Worm (Caenorhabditis elegans): Measurements from ENCODE around the gene srw-135.

The srw-135 gene

ce11 chrV:3044837-3045236, 33.5 kb upstream of the srw-135 start, which contains the start of gene F59D6.1:
Gene F59D6.1 (plus strand): TSS chrV:3045137.
- TF ChIP-seq skn-1 (tag; optimal IDR thresholded peaks at IDR 0.05) (no peak), nhr-12 (tag; optimal IDR thresholded peaks at IDR 0.05) (no peak), ztf-4 (tag; optimal IDR thresholded peaks at IDR 0.05) (no peak), ceh-16 (tag; optimal IDR thresholded peaks at IDR 0.05) (no peak), aly-2 (tag; optimal IDR thresholded peaks at IDR 0.05) (no peak), fos-1 (tag; optimal IDR thresholded peaks at IDR 0.05) (no peak), eor-1 (tag; optimal IDR thresholded peaks at IDR 0.05) (no peak), nhr-67 (tag; optimal IDR thresholded peaks at IDR 0.05) (no peak), nhr-28 (tag; optimal IDR thresholded peaks at IDR 0.05) (no peak), ama-1 (optimal IDR thresholded peaks at IDR 0.05) (no peak), pqm-1 (tag; optimal IDR thresholded peaks at IDR 0.05) (no peak)

DNA sequence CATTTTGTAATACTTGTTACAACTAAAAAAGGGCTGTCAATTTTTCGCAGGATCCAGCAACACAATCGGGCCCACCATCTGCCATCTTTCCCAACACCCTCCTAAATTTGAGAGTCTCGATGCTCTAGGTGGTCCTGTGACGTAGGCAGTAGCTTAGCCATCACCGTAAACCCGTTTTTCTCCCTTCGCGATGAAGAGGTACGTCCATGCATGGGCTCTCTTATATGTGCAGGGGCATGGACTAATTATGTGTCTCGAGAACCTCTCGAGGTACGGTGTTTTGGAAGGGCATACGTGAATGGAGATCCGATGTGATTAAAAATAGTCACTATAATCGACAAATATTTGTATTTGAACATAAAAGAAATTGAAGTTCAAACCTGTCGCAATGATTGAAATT, 29.6 kb upstream of the srw-135 start:
- TF ChIP-seq nhr-43 (tag; optimal IDR thresholded peaks at IDR 0.05; ENCODE audit: poor library complexity, severe bottlenecking): no peak
- TF ChIP-seq ceh-9 (tag; optimal IDR thresholded peaks at IDR 0.05): no peak
- TF ChIP-seq sea-2 (GFP tag; optimal IDR thresholded peaks at IDR 0.05): no peak

DNA sequence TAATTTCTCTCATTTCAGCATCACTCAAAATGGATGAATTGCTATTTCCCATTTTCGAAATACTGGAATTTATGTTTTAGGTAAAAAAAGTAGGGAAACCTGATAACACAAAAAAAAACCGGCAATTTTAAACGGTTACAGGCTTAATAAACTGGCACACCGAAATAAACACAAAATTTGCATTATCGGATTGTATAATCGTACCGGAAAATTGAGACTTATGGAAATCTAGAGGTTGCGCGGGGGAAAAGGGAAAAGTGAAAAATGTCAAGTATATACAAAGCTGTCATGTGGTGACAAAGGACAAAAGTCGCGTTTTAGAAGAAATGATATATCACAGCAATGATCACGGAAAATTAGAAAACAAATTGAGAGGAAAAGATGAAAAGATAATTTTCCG, 28.0 kb upstream of the srw-135 start, which contains the start of gene chpf-2:
Gene chpf-2, minus strand, starts transcription at position 101 of the 400 bp plus-strand sequence.
- TF ChIP-seq fkh-10 (GFP tag; optimal IDR thresholded peaks at IDR 0.05) (no peak), ztf-4 (tag; optimal IDR thresholded peaks at IDR 0.05) (no peak), mml-1 (tag; optimal IDR thresholded peaks at IDR 0.05) (no peak), nhr-76 (tag; optimal IDR thresholded peaks at IDR 0.05) (no peak), lsy-12 (tag; optimal IDR thresholded peaks at IDR 0.05) (no peak), unc-62 (GFP tag; optimal IDR thresholded peaks at IDR 0.05) (no peak), nhr-11 (tag; optimal IDR thresholded peaks at IDR 0.05) (no peak), unc-39 (tag; optimal IDR thresholded peaks at IDR 0.05) (no peak), ztf-11 (tag; optimal IDR thresholded peaks at IDR 0.05) (no peak), egl-5 (tag; optimal IDR thresholded peaks at IDR 0.05) (no peak), egl-27 (tag; optimal IDR thresholded peaks at IDR 0.05) (no peak), ZK546.5 (tag; optimal IDR thresholded peaks at IDR 0.05) (no peak), nhr-12 (tag; optimal IDR thresholded peaks at IDR 0.05) (no peak), R02D3.7 (tag; optimal IDR thresholded peaks at IDR 0.05) (no peak), hmg-11 (tag; optimal IDR thresholded peaks at IDR 0.05) (no peak), skn-1 (tag; optimal IDR thresholded peaks at IDR 0.05) (no peak)

DNA sequence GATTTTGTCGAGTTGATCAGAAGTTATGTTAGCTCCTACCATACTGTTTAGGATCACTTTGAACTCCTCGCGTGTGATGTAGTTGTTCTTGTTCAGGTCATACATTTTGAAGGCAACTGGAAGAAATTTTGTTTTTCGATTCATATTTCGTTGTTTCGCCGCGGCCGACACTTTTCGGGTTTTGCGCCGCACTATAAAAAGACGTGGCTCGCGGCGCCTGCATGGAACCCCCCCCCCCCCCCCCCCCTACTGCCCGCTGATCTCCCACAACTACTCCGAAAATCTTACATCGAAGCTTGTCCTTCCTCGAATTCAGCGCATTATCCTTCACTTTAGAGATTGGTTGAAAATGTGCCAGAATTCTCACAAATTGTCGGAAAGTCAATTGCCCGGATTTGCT, 26.8 kb upstream of the srw-135 start:
- no peak for TF ChIP-seq jun-1 (tag; optimal IDR thresholded peaks at IDR 0.05)
- no peak for TF ChIP-seq elt-2 (tag; optimal IDR thresholded peaks at IDR 0.05)
- no peak for TF ChIP-seq nhr-77 (tag; optimal IDR thresholded peaks at IDR 0.05)

ce11 chrV:3034236-3034635, 22.9 kb upstream of the srw-135 start, which contains the start of gene srw-8:
Gene srw-8 (minus strand): TSS chrV:3034336.
- TF ChIP-seq hmg-11 (tag; optimal IDR thresholded peaks at IDR 0.05) (no peak), skn-1 (tag; optimal IDR thresholded peaks at IDR 0.05) (no peak)

ce11 chrV:3032343-3032742, 21.0 kb upstream of the srw-135 start, which contains the start of gene irld-38:
Gene irld-38 (minus strand): TSS chrV:3032443.
- TF ChIP-seq nhr-43 (tag; optimal IDR thresholded peaks at IDR 0.05; ENCODE audit: poor library complexity, severe bottlenecking): no peak
- no peak for TF ChIP-seq ceh-28 (tag; optimal IDR thresholded peaks at IDR 0.05)
- TF ChIP-seq fkh-10 (GFP tag; optimal IDR thresholded peaks at IDR 0.05): no peak
- TF ChIP-seq elt-3 (tag; optimal IDR thresholded peaks at IDR 0.05): no peak
- no peak for TF ChIP-seq ceh-16 (tag; optimal IDR thresholded peaks at IDR 0.05)
- no peak for TF ChIP-seq daf-12 (tag; optimal IDR thresholded peaks at IDR 0.05)
- TF ChIP-seq ceh-9 (tag; optimal IDR thresholded peaks at IDR 0.05): no peak
- TF ChIP-seq elt-2 (tag; optimal IDR thresholded peaks at IDR 0.05): no peak
- TF ChIP-seq egl-27 (tag; optimal IDR thresholded peaks at IDR 0.05): no peak
